Fruit fly (Drosophila melanogaster): ENCODE results near the gene CG31789.

CG31789 gene

DNA sequence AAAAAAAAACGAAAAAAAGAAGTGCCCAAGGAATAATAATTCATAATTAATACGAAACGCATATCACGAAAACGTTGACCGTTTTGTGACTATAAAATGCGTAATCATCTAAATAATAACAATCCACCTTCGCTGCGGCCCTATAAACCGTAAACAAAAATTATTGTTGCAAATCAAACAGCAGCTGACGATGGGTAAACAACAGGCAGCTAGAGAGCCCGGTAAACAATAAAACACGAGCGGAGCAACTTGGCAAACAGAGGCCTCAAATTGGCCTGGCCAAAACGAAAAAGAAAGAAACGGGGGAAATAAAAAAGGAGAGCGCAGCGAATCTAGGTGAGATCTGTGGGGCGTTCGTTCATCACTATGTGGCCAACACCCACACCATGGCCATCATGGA is 38.2 kb upstream of the CG31789 start (continued):
- TF ChIP-seq nmo (GFP tag; optimal IDR thresholded peaks at IDR 0.05) (no peak), lbe (GFP tag; optimal IDR thresholded peaks at IDR 0.05) (no peak), danr (GFP tag; IDR thresholded peaks at IDR 0.05) (no peak), CG11456 (GFP tag; IDR thresholded peaks at IDR 0.05) (peak; percentile 64; the same call in 1 of the 3 replicates), B-H1 (GFP tag; IDR thresholded peaks at IDR 0.05) (no peak; the same call in 2 of the 3 replicates), CG18476 (GFP tag; optimal IDR thresholded peaks at IDR 0.05) (no peak), Mad (GFP tag; optimal IDR thresholded peaks at IDR 0.05) (no peak), CG4404 (GFP tag; IDR thresholded peaks at IDR 0.05) (no peak), CG15011 (GFP tag; optimal IDR thresholded peaks at IDR 0.05) (peak; percentile 4), HLH3B (GFP tag; IDR thresholded peaks at IDR 0.05) (no peak), NFAT (GFP tag; IDR thresholded peaks at IDR 0.05) (peak; percentile 32; the same call in 1 of the 2 replicates), CG9727 (GFP tag; optimal IDR thresholded peaks at IDR 0.05) (peak; percentile 6), CG14860 (GFP tag; IDR thresholded peaks at IDR 0.05; ENCODE audit: partially characterized antibody) (no peak), Tbp (GFP tag; optimal IDR thresholded peaks at IDR 0.05) (no peak), al (GFP tag; IDR thresholded peaks at IDR 0.05) (no peak), NK7.1 (GFP tag; optimal IDR thresholded peaks at IDR 0.05) (no peak), CG11247 (GFP tag; IDR thresholded peaks at IDR 0.05) (0 out of 2 replicates have a peak, but pooled peaks have one; percentile 9), Dfd (GFP tag; optimal IDR thresholded peaks at IDR 0.05) (no peak), Antp (GFP tag; optimal IDR thresholded peaks at IDR 0.05) (peak; percentile 10), Max (GFP tag; optimal IDR thresholded peaks at IDR 0.05) (no peak), CG6813 (GFP tag; optimal IDR thresholded peaks at IDR 0.05) (peak; percentile 59), ems (GFP tag; optimal IDR thresholded peaks at IDR 0.05) (peak; percentile 20), cwo (GFP tag; optimal IDR thresholded peaks at IDR 0.05) (peak; percentile 62), h (optimal IDR thresholded peaks at IDR 0.05) (no peak), CG2678 (tag; optimal IDR thresholded peaks at IDR 0.05) (peak; percentile 48), E2f2 (GFP tag; IDR thresholded peaks at IDR 0.05) (peak; percentile 34; the same call in 1 of the 2 replicates), CG13123 (GFP tag; optimal IDR thresholded peaks at IDR 0.05) (peak; percentile 6), CG4282 (GFP tag; optimal IDR thresholded peaks at IDR 0.05) (no peak), Bgb (GFP tag; IDR thresholded peaks at IDR 0.05; ENCODE audit: partially characterized antibody) (no peak), CG42726 (GFP tag; IDR thresholded peaks at IDR 0.05; ENCODE audit: partially characterized antibody) (no peak), CG7372 (GFP tag; IDR thresholded peaks at IDR 0.05) (no peak), CG14441 (GFP tag; IDR thresholded peaks at IDR 0.05) (no peak), nerfin-1 (tag; optimal IDR thresholded peaks at IDR 0.05) (no peak), CG5245 (GFP tag; optimal IDR thresholded peaks at IDR 0.05) (no peak), H15 (GFP tag; IDR thresholded peaks at IDR 0.05) (no peak), D (optimal IDR thresholded peaks at IDR 0.05) (no peak), D (GFP tag; optimal IDR thresholded peaks at IDR 0.05) (no peak), CG32532 (GFP tag; IDR thresholded peaks at IDR 0.05) (no peak), CG18599 (GFP tag; optimal IDR thresholded peaks at IDR 0.05) (peak; percentile 79), ken (GFP tag; IDR thresholded peaks at IDR 0.05) (0 out of 3 replicates have a peak, but pooled peaks have one; percentile 24), tin (GFP tag; optimal IDR thresholded peaks at IDR 0.05) (no peak), gce (GFP tag; IDR thresholded peaks at IDR 0.05) (peak; percentile 15; the same call in 1 of the 3 replicates), HmgZ (tag; optimal IDR thresholded peaks at IDR 0.05) (peak; percentile 40), Fer2 (tag; optimal IDR thresholded peaks at IDR 0.05) (peak; percentile 8), Camta (GFP tag; optimal IDR thresholded peaks at IDR 0.05) (peak; percentile 31), kay (GFP tag; optimal IDR thresholded peaks at IDR 0.05) (no peak), gem (tag; optimal IDR thresholded peaks at IDR 0.05) (peak; percentile 28), Atf6 (GFP tag; IDR thresholded peaks at IDR 0.05) (peak; percentile 63), emc (GFP tag; optimal IDR thresholded peaks at IDR 0.05) (peak; percentile 34), CG4360 (GFP tag; IDR thresholded peaks at IDR 0.05) (no peak), HLH4C (GFP tag; IDR thresholded peaks at IDR 0.05; ENCODE audit: partially characterized antibody) (no peak), gfzf (GFP tag; optimal IDR thresholded peaks at IDR 0.05) (no peak)
